Worm (Caenorhabditis elegans): ENCODE measurements around the gene ZC239.22.

- no peak for TF ChIP-seq tbx-11 (GFP tag; IDR thresholded peaks at IDR 0.05)
- TF ChIP-seq aly-1 (tag; optimal IDR thresholded peaks at IDR 0.05) = no peak
- TF ChIP-seq ets-7 (tag; optimal IDR thresholded peaks at IDR 0.05) = no peak
- no peak for TF ChIP-seq sea-1 (GFP tag; conservative IDR thresholded peaks at IDR 0.05)
- no peak for TF ChIP-seq ama-1 (optimal IDR thresholded peaks at IDR 0.05)
- TF ChIP-seq hnd-1 (tag; optimal IDR thresholded peaks at IDR 0.05) = no peak
- no peak for TF ChIP-seq F13C5.2 (tag; optimal IDR thresholded peaks at IDR 0.05)
- TF ChIP-seq pes-1 (GFP tag; IDR thresholded peaks at IDR 0.05) = no peak
- no peak for TF ChIP-seq ceh-13 (GFP tag; optimal IDR thresholded peaks at IDR 0.05)
- TF ChIP-seq B0310.2 (tag; optimal IDR thresholded peaks at IDR 0.05) = no peak
- TF ChIP-seq hmbx-1 (tag; optimal IDR thresholded peaks at IDR 0.05) = no peak
- no peak for TF ChIP-seq hmg-4 (GFP tag; optimal IDR thresholded peaks at IDR 0.05)
Measured at ce11 chrII:3209251-3209650, 11.4 kb downstream of the ZC239.22 start, which contains the start of gene ZC239.6.
